Fruit fly (Drosophila melanogaster) whole organism, wandering third instar larva: ENCODE data around the gene witty.

Experiments
- Abd-B ChIP-seq: fragments of >200 bp; optimal IDR thresholded peaks from 2 replicates; lab custom pipeline; 2017; ENCODE audit warnings: missing biosample characterization, missing genetic modification characterization
- CG32264 ChIP-seq: fragments of 200-800 bp; sonication (Bioruptor generic); optimal IDR thresholded peaks from 2 replicates; lab custom pipeline; 2016; ENCODE audit warnings: missing biosample characterization, missing genetic modification characterization
- CG9705 ChIP-seq: fragments of 200-800 bp; sonication (Bioruptor generic); optimal IDR thresholded peaks from 2 replicates; lab custom pipeline; 2018; ENCODE audit warnings: missing biosample characterization, mild to moderate bottlenecking, missing genetic modification characterization
- CrebA ChIP-seq: fragments of 200-800 bp; sonication (Bioruptor generic); optimal IDR thresholded peaks from 2 replicates; lab custom pipeline; 2016; ENCODE audit warnings: missing biosample characterization, mild to moderate bottlenecking, missing genetic modification characterization, borderline replicate concordance
- Dfd ChIP-seq: fragments of >200 bp; optimal IDR thresholded peaks from 2 replicates; lab custom pipeline; 2017; ENCODE audit warnings: missing biosample characterization, missing genetic modification characterization
- Dif ChIP-seq: fragments of 200-275, 200-300 bp; sonication (Bioruptor generic); optimal IDR thresholded peaks from 2 replicates; lab custom pipeline; 2018; ENCODE audit warnings: missing biosample characterization, missing genetic modification characterization; ENCODE audit not compliant: partially characterized antibody
- GATAd ChIP-seq: sonication (Bioruptor generic); optimal IDR thresholded peaks from 2 replicates; lab custom pipeline; 2016; ENCODE audit warnings: missing biosample characterization, missing genetic modification characterization
- HLH106 ChIP-seq: fragments of 200-800 bp; optimal IDR thresholded peaks from 3 replicates; lab custom pipeline; 2019; ENCODE audit warnings: missing biosample characterization, mild to moderate bottlenecking, missing genetic modification characterization, moderate library complexity
- Hnf4 ChIP-seq: fragments of 200-800 bp; sonication (Bioruptor generic); optimal IDR thresholded peaks from 2 replicates; lab custom pipeline; 2016; ENCODE audit warnings: missing biosample characterization, mild to moderate bottlenecking, missing genetic modification characterization
- Hr78 ChIP-seq: fragments of >200 bp; optimal IDR thresholded peaks from 2 replicates; lab custom pipeline; 2017; ENCODE audit warnings: missing biosample characterization, missing genetic modification characterization
- Hr83 ChIP-seq: fragments of 200-300 bp; sonication (Bioruptor generic); optimal IDR thresholded peaks from 2 replicates; lab custom pipeline; 2016; ENCODE audit warnings: missing biosample characterization, mild to moderate bottlenecking, missing genetic modification characterization, moderate library complexity; ENCODE audit not compliant: poor library complexity, severe bottlenecking
- Jra ChIP-seq: sonication (Bioruptor generic); optimal IDR thresholded peaks from 2 replicates; lab custom pipeline; 2016; ENCODE audit warnings: missing biosample characterization, missing genetic modification characterization
- Mio ChIP-seq: sonication (Bioruptor generic); optimal IDR thresholded peaks from 2 replicates; lab custom pipeline; 2016; ENCODE audit warnings: missing biosample characterization, missing genetic modification characterization
- Myc ChIP-seq: fragments of >200 bp; optimal IDR thresholded peaks from 2 replicates; lab custom pipeline; 2017
- N ChIP-seq: fragments of >200 bp; optimal IDR thresholded peaks from 2 replicates; lab custom pipeline; 2018; ENCODE audit warnings: missing biosample characterization, missing external identifiers, missing genetic modification characterization
- OdsH ChIP-seq: fragments of 200-800 bp; sonication (Bioruptor generic); optimal IDR thresholded peaks from 2 replicates; lab custom pipeline; 2016; ENCODE audit warnings: missing biosample characterization, mild to moderate bottlenecking, missing genetic modification characterization
- Rel ChIP-seq, 2 experiments: fragments of 200-800 bp; sonication (Bioruptor generic) in 1 of 2; optimal IDR thresholded peaks; 2 replicates in 1 of 2; 3 replicates in 1 of 2; lab custom pipeline; 2016 to 2019; ENCODE audit warnings: mild to moderate bottlenecking in 2 of 2, missing biosample characterization in 2 of 2, missing genetic modification characterization in 2 of 2, moderate library complexity in 1 of 2
- Sp1 ChIP-seq: fragments of 200-800 bp; sonication (Bioruptor generic); optimal IDR thresholded peaks from 3 replicates; lab custom pipeline; 2019; ENCODE audit warnings: missing biosample characterization, mild to moderate bottlenecking, missing genetic modification characterization, moderate library complexity
- Vsx2 ChIP-seq: fragments of 200-300, 225-300 bp; sonication (Bioruptor generic); optimal IDR thresholded peaks from 2 replicates; lab custom pipeline; 2018; ENCODE audit warnings: missing biosample characterization, missing genetic modification characterization; ENCODE audit not compliant: partially characterized antibody
- br ChIP-seq: fragments of 200-800 bp; sonication (Bioruptor generic); optimal IDR thresholded peaks from 2 replicates; lab custom pipeline; 2016; ENCODE audit warnings: missing biosample characterization, missing genetic modification characterization
- brk ChIP-seq: fragments of 200-800 bp; sonication (Bioruptor generic); optimal IDR thresholded peaks from 2 replicates; lab custom pipeline; 2016; ENCODE audit warnings: missing biosample characterization, mild to moderate bottlenecking, missing genetic modification characterization
- dl ChIP-seq, 2 experiments: fragments of 175-275, 200-275 bp in 1 of 2; fragments of 200-275 bp in 1 of 2; sonication (Bioruptor generic); optimal IDR thresholded peaks; lab custom pipeline; 2018; ENCODE audit warnings: mild to moderate bottlenecking in 2 of 2, missing biosample characterization in 2 of 2, missing genetic modification characterization in 2 of 2, moderate library complexity in 2 of 2; ENCODE audit not compliant: partially characterized antibody in 2 of 2, insufficient read depth in 1 of 2
- dmrt93B ChIP-seq: fragments of 200-800 bp; sonication (Bioruptor generic); optimal IDR thresholded peaks from 2 replicates; lab custom pipeline; 2018; ENCODE audit warnings: missing biosample characterization, mild to moderate bottlenecking, missing genetic modification characterization
- dsf ChIP-seq: sonication (Bioruptor generic); optimal IDR thresholded peaks from 2 replicates; lab custom pipeline; 2016; ENCODE audit warnings: missing biosample characterization, missing genetic modification characterization, borderline replicate concordance
- ey ChIP-seq: fragments of 200-800 bp; sonication (Bioruptor generic); optimal IDR thresholded peaks from 2 replicates; lab custom pipeline; 2016; ENCODE audit warnings: missing biosample characterization, missing genetic modification characterization
- foxo ChIP-seq, 2 experiments: fragments of 200-800 bp; sonication (Bioruptor generic); optimal IDR thresholded peaks; 2 replicates in 1 of 2; 3 replicates in 1 of 2; lab custom pipeline; 2016 to 2017; ENCODE audit warnings: missing biosample characterization in 2 of 2, missing genetic modification characterization in 2 of 2
- fru ChIP-seq: fragments of 200-800 bp; sonication (Bioruptor generic); optimal IDR thresholded peaks from 3 replicates; lab custom pipeline; 2016; ENCODE audit warnings: missing biosample characterization, mild to moderate bottlenecking, missing genetic modification characterization
- h ChIP-seq: fragments of 200-800 bp; sonication (Bioruptor generic); optimal IDR thresholded peaks from 3 replicates; lab custom pipeline; 2016; ENCODE audit warnings: missing biosample characterization, mild to moderate bottlenecking, missing genetic modification characterization
- jim ChIP-seq: fragments of 175-275, 200-325 bp; sonication (Bioruptor generic); optimal IDR thresholded peaks from 2 replicates; lab custom pipeline; 2016; ENCODE audit warnings: missing biosample characterization, mild to moderate bottlenecking, missing genetic modification characterization
- lola ChIP-seq: fragments of >200 bp; optimal IDR thresholded peaks from 2 replicates; lab custom pipeline; 2017; ENCODE audit warnings: missing biosample characterization, missing genetic modification characterization
- pan ChIP-seq: fragments of >200 bp; optimal IDR thresholded peaks from 2 replicates; lab custom pipeline; 2017
- psq ChIP-seq: fragments of 200-800 bp; sonication (Bioruptor generic); optimal IDR thresholded peaks from 3 replicates; lab custom pipeline; 2017; ENCODE audit warnings: missing biosample characterization, mild to moderate bottlenecking, missing genetic modification characterization, moderate library complexity
- rgr ChIP-seq: fragments of 200-800 bp; sonication (Bioruptor generic); optimal IDR thresholded peaks from 3 replicates; lab custom pipeline; 2016; ENCODE audit warnings: missing biosample characterization, mild to moderate bottlenecking, missing genetic modification characterization
- sage ChIP-seq: fragments of 200-800 bp; sonication (Bioruptor generic); optimal IDR thresholded peaks from 2 replicates; lab custom pipeline; 2016; ENCODE audit warnings: missing biosample characterization, mild to moderate bottlenecking, missing genetic modification characterization
- sv ChIP-seq: fragments of 200-800 bp; sonication (Bioruptor generic); optimal IDR thresholded peaks from 3 replicates; lab custom pipeline; 2016; ENCODE audit warnings: missing biosample characterization, missing genetic modification characterization
- tai ChIP-seq: sonication (Bioruptor generic); optimal IDR thresholded peaks from 2 replicates; lab custom pipeline; 2016; ENCODE audit warnings: missing biosample characterization, missing genetic modification characterization
- usp ChIP-seq: fragments of >200 bp; optimal IDR thresholded peaks from 2 replicates; lab custom pipeline; 2017; ENCODE audit warnings: missing biosample characterization, missing genetic modification characterization
- woc ChIP-seq: sonication (Bioruptor generic); optimal IDR thresholded peaks from 2 replicates; lab custom pipeline; 2016; ENCODE audit warnings: missing biosample characterization, mild to moderate bottlenecking, missing genetic modification characterization

Gene witty

DNA sequence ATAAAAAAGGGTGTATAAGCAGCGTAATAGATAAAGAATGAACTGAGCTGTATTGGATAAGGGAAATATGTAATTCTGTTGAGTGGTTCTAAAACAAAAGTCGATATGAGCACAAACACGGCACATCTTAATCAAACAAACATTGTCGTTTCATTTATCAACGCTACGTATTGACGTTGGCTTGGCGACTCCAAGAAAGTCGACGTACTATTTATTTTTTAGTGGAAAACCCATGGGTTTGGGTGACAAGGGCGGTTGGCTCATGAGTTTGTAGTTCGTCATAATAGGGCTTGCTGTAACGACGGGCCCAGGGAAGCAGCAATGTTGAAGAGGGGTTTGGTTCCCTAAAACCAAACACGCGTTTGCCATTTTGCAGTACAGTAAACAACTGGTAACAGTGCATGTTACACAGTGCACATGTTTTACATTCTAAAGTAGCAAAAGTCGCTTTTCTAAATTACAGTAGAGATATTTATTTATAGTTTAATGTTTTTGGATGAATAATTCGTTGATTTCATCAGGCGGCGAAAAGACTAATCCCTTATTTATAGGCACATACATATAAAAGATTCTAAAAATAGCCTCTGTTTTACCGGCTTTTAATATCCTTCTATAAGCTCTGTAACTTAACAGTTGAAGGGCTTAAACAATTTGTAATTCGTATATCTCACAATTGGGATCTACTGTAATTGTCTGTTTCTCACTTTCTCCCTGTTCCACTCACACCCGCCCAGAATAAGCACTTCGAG is 23.3 kb downstream of the witty start (continued):
- no peak for TF ChIP-seq CrebA
- no peak for TF ChIP-seq Jra (GFP tag; lab: Kevin White, UChicago)
- TF ChIP-seq CG32264: no peak

DNA sequence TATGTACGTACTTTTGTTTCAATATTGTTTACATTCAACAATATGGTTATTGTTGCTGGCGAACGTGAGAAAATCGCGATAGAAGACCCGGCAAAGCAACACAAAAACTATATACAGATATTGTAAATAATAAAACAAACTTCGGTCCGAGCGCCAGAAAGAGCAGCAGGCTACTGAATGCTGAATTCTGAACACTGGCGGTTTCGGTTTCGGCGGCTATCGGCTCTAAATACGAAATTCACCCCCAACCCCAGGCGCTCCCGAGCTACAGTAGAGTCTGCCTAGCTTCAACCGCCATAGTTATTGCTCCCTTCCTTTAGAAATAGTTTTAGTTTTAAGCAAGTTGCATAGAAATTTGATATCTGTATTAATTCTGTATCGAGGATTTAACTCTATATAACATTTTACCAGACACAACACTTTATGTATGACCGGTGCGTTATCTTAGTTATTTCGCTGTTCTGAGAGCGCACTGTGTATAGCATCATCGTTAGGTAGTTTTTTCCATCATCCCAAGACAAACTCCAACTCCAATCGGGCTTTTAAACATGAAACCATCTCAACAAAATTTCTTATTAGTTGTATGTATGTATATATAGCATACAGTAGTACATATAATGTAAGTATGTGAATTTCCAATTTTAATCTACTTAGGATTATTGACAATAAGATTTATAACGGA is 24.3 kb downstream of the witty start, which contains the start of gene CG7627:
Gene CG7627 (minus strand): TSS at position 197 of the 682 bp plus-strand sequence.
- no peak for TF ChIP-seq dsf
- TF ChIP-seq Hr78 (GFP tag; lab: Kevin White, UChicago): no peak
- no peak for TF ChIP-seq Abd-B (GFP tag; lab: Kevin White, UChicago)
- no peak for TF ChIP-seq pan (lab: Kevin White, UChicago)
- TF ChIP-seq CrebA: no peak
- peak; percentile 80 for TF ChIP-seq HLH106 (tag; lab: Kevin White, UChicago)
- peak; percentile 63 for TF ChIP-seq tai (GFP tag; lab: Kevin White, UChicago)
- TF ChIP-seq brk (GFP tag; lab: Kevin White, UChicago): peak; percentile 72
- TF ChIP-seq CG9705: peak; percentile 53
- peak; percentile 74 for TF ChIP-seq Sp1 (GFP tag; lab: Kevin White, UChicago)
- TF ChIP-seq sage (GFP tag; lab: Kevin White, UChicago): peak; percentile 48
- TF ChIP-seq N (GFP tag; lab: Kevin White, UChicago): no peak
- TF ChIP-seq Hr83 (GFP tag; lab: Kevin White, UChicago): peak; percentile 49
- TF ChIP-seq foxo (GFP tag; optimal IDR thresholded peaks at IDR 0.05; lab: Kevin White, UChicago): peak in 1 of 2 experiments; percentile 90
- TF ChIP-seq Jra (GFP tag; lab: Kevin White, UChicago): peak; percentile 83
- no peak for TF ChIP-seq Mio
- TF ChIP-seq lola (GFP tag; lab: Kevin White, UChicago): no peak
- peak; percentile 90 for TF ChIP-seq ey (GFP tag; lab: Kevin White, UChicago)
- TF ChIP-seq Hnf4 (GFP tag; lab: Kevin White, UChicago): peak; percentile 86
- no peak for TF ChIP-seq jim
- peak; percentile 66 for TF ChIP-seq dmrt93B (GFP tag; lab: Kevin White, UChicago)
- no peak for TF ChIP-seq Myc
- no peak for TF ChIP-seq GATAd
- TF ChIP-seq dl (GFP tag; optimal IDR thresholded peaks at IDR 0.05; lab: Kevin White, UChicago; ENCODE audit: insufficient read depth in 1 of 2, partially characterized antibody in 2 of 2): no peak
- peak; percentile 62 for TF ChIP-seq CG32264
- no peak for TF ChIP-seq usp (GFP tag; lab: Kevin White, UChicago)
- peak; percentile 89 for TF ChIP-seq fru
- peak; percentile 33 for TF ChIP-seq Dif (GFP tag; lab: Kevin White, UChicago)
- TF ChIP-seq h (GFP tag; lab: Kevin White, UChicago): peak; percentile 89
- no peak for TF ChIP-seq Dfd
- peak; percentile 82 for TF ChIP-seq psq (GFP tag; lab: Kevin White, UChicago)
- TF ChIP-seq rgr: peak; percentile 86
- peak; percentile 49 for TF ChIP-seq Vsx2 (GFP tag; lab: Kevin White, UChicago)
- TF ChIP-seq br (GFP tag; lab: Kevin White, UChicago): peak; percentile 85
- peak; percentile 66 for TF ChIP-seq sv
- TF ChIP-seq Rel (GFP tag; optimal IDR thresholded peaks at IDR 0.05; lab: Kevin White, UChicago): no peak
- TF ChIP-seq Rel (tag; optimal IDR thresholded peaks at IDR 0.05; lab: Kevin White, UChicago): peak; percentile 41
- peak; percentile 93 for TF ChIP-seq woc (GFP tag; lab: Kevin White, UChicago)
- peak; percentile 91 for TF ChIP-seq OdsH (GFP tag; lab: Kevin White, UChicago)
